Fruit fly (Drosophila melanogaster): ENCODE results near the gene CG3847.

DNA sequence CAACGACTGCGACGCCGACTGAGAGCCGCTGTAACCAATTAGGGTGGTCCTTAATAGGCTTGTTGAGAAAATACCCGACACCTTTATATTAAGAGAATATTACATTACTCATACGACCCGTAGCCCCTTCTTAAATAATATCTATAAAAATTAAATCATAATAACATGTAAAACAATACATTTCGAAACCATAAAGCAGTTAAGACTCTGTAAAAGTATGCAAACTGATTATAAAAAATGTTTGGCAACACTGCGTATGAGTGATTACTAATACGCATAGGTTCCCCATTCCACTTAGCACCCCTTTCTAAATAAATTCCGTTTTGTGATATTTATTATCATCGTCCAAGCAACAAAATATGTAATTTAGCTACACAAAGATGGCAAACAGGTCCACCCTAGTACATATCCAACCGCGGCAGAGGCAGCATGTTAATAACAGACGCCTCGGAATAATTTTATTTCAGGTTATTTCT, 6.3 kb upstream of the CG3847 start:
- no peak for TF ChIP-seq GATAd (GFP tag; optimal IDR thresholded peaks at IDR 0.05)
- TF ChIP-seq CG32264 (GFP tag; optimal IDR thresholded peaks at IDR 0.05): no peak
- peak; percentile 78 for TF ChIP-seq fru (GFP tag; optimal IDR thresholded peaks at IDR 0.05)
- TF ChIP-seq CG9705 (GFP tag; optimal IDR thresholded peaks at IDR 0.05): peak; percentile 72
- peak; percentile 49 for TF ChIP-seq Hnf4 (GFP tag; optimal IDR thresholded peaks at IDR 0.05)
- TF ChIP-seq br (GFP tag; optimal IDR thresholded peaks at IDR 0.05): peak; percentile 79
- TF ChIP-seq lola (GFP tag; optimal IDR thresholded peaks at IDR 0.05): no peak
- no peak for TF ChIP-seq Dfd (GFP tag; optimal IDR thresholded peaks at IDR 0.05)
- peak; percentile 51 for TF ChIP-seq psq (GFP tag; optimal IDR thresholded peaks at IDR 0.05)
- TF ChIP-seq OdsH (GFP tag; optimal IDR thresholded peaks at IDR 0.05): peak; percentile 76
- TF ChIP-seq Myc (optimal IDR thresholded peaks at IDR 0.05): no peak
- TF ChIP-seq dmrt93B (GFP tag; optimal IDR thresholded peaks at IDR 0.05): peak; percentile 85
- TF ChIP-seq Hr83 (GFP tag; optimal IDR thresholded peaks at IDR 0.05; ENCODE audit: poor library complexity, severe bottlenecking): no peak

Data from whole organism, wandering third instar larva.